Worm (Caenorhabditis elegans): ENCODE data around the gene thoc-2.

The thoc-2 gene

ce11 chrIII:6362323-6362922 lies 5.4 kb upstream of the thoc-2 start:
- TF ChIP-seq madf-3 (GFP tag; IDR thresholded peaks at IDR 0.05) (no peak), somi-1 (GFP tag; optimal IDR thresholded peaks at IDR 0.05) (peak; percentile 65), D2030.7 (GFP tag; IDR thresholded peaks at IDR 0.05) (no peak), lin-40 (tag; optimal IDR thresholded peaks at IDR 0.05) (peak; percentile 53), mel-28 (tag; optimal IDR thresholded peaks at IDR 0.05; ENCODE audit: borderline replicate concordance) (no peak), lin-26 (GFP tag; IDR thresholded peaks at IDR 0.05) (0 out of 2 replicates have a peak, but pooled peaks have one; percentile 28), T26A5.8 (tag; optimal IDR thresholded peaks at IDR 0.05) (no peak), rcor-1 (GFP tag; IDR thresholded peaks at IDR 0.05) (no peak), athp-1 (tag; optimal IDR thresholded peaks at IDR 0.05) (no peak), chd-7 (tag; optimal IDR thresholded peaks at IDR 0.05) (no peak), F37B4.10 (GFP tag; IDR thresholded peaks at IDR 0.05) (no peak), F55B11.4 (tag; optimal IDR thresholded peaks at IDR 0.05; ENCODE audit: borderline replicate concordance, insufficient read depth) (no peak), attf-6 (GFP tag; IDR thresholded peaks at IDR 0.05) (no peak), ama-1 (optimal IDR thresholded peaks at IDR 0.05) (no peak), ama-1 (GFP tag; optimal IDR thresholded peaks at IDR 0.05) (no peak), attf-5 (GFP tag; optimal IDR thresholded peaks at IDR 0.05) (no peak), dpff-1 (tag; optimal IDR thresholded peaks at IDR 0.05) (no peak), hsf-1 (GFP tag; IDR thresholded peaks at IDR 0.05) (no peak), mes-4 (tag; optimal IDR thresholded peaks at IDR 0.05) (no peak), die-1 (tag; optimal IDR thresholded peaks at IDR 0.05) (no peak), ceh-79 (tag; optimal IDR thresholded peaks at IDR 0.05) (no peak), nhr-179 (tag; optimal IDR thresholded peaks at IDR 0.05) (no peak), F39B2.1 (GFP tag; IDR thresholded peaks at IDR 0.05) (no peak), Y79H2A.3 (GFP tag; conservative IDR thresholded peaks at IDR 0.05) (no peak), F23B12.7 (tag; optimal IDR thresholded peaks at IDR 0.05; ENCODE audit: insufficient read depth) (no peak), nhr-90 (tag; optimal IDR thresholded peaks at IDR 0.05) (no peak), ztf-26 (tag; optimal IDR thresholded peaks at IDR 0.05) (peak; percentile 61), madf-10 (tag; optimal IDR thresholded peaks at IDR 0.05) (no peak), xnd-1 (tag; optimal IDR thresholded peaks at IDR 0.05) (no peak), him-1 (tag; optimal IDR thresholded peaks at IDR 0.05) (no peak), nfya-1 (tag; optimal IDR thresholded peaks at IDR 0.05; ENCODE audit: borderline replicate concordance, insufficient read depth) (no peak), lin-35 (GFP tag; optimal IDR thresholded peaks at IDR 0.05) (no peak), nhr-80 (tag; optimal IDR thresholded peaks at IDR 0.05) (peak; percentile 58), repo-1 (tag; optimal IDR thresholded peaks at IDR 0.05) (peak; percentile 24)

- no peak for TF ChIP-seq bed-2 (GFP tag; IDR thresholded peaks at IDR 0.05)
- TF ChIP-seq sea-2 (GFP tag; IDR thresholded peaks at IDR 0.05) = no peak
- TF ChIP-seq tbp1 (GFP tag; optimal IDR thresholded peaks at IDR 0.05) = no peak
- TF ChIP-seq chd-7 (tag; optimal IDR thresholded peaks at IDR 0.05) = no peak
- no peak for TF ChIP-seq mel-28 (tag; optimal IDR thresholded peaks at IDR 0.05; ENCODE audit: borderline replicate concordance)
- TF ChIP-seq lsy-27 (tag; optimal IDR thresholded peaks at IDR 0.05; ENCODE audit: borderline replicate concordance, insufficient read depth) = no peak
- no peak for TF ChIP-seq B0336.3 (GFP tag; IDR thresholded peaks at IDR 0.05)
- no peak for TF ChIP-seq F52B5.7 (tag; optimal IDR thresholded peaks at IDR 0.05)
- no peak for TF ChIP-seq hmg-20 (GFP tag; IDR thresholded peaks at IDR 0.05)
- no peak for TF ChIP-seq hrde-1 (tag; optimal IDR thresholded peaks at IDR 0.05; ENCODE audit: borderline replicate concordance)
- no peak for TF ChIP-seq sptf-2 (GFP tag; optimal IDR thresholded peaks at IDR 0.05)
- TF ChIP-seq lin-40 (tag; optimal IDR thresholded peaks at IDR 0.05) = no peak
- no peak for TF ChIP-seq nfya-1 (tag; optimal IDR thresholded peaks at IDR 0.05; ENCODE audit: borderline replicate concordance, insufficient read depth)
- TF ChIP-seq C17E4.6 (GFP tag; IDR thresholded peaks at IDR 0.05) = no peak
- no peak for TF ChIP-seq madf-10 (tag; optimal IDR thresholded peaks at IDR 0.05)
- no peak for TF ChIP-seq ztf-25 (GFP tag; IDR thresholded peaks at IDR 0.05)
- TF ChIP-seq mcd-1 (GFP tag; IDR thresholded peaks at IDR 0.05) = no peak
- no peak for TF ChIP-seq die-1 (tag; optimal IDR thresholded peaks at IDR 0.05)
- no peak for TF ChIP-seq Y53F4B.3 (GFP tag; IDR thresholded peaks at IDR 0.05)
- TF ChIP-seq egl-18 (GFP tag; IDR thresholded peaks at IDR 0.05) = no peak
Observed at ce11 chrIII:6364395-6364794, 3.4 kb upstream of the thoc-2 start.

Measured in whole organism, young adult.